Worm (Caenorhabditis elegans) whole organism, L4 larva: Measurements from ENCODE around the gene gcy-29.

Experiments
- D1046.2 ChIP-seq: fragments of 200-800 bp; sonication (Bioruptor generic); IDR thresholded peaks from 2 replicates; pipeline ENCODE4 v1.3.6; 2022; ENCODE audit warnings: missing genetic modification characterization, missing compliant biosample characterization
- F49E8.2 ChIP-seq: sonication (generic microtip); optimal IDR thresholded peaks from 2 replicates; lab custom pipeline; 2016; ENCODE audit warnings: missing compliant biosample characterization, mild to moderate bottlenecking, missing genetic modification characterization, borderline replicate concordance
- ZK337.2 ChIP-seq: fragments of 200-800 bp; sonication (Bioruptor generic); IDR thresholded peaks from 2 replicates; pipeline ENCODE4 v1.3.6; 2022; ENCODE audit warnings: missing genetic modification reagents, missing genetic modification characterization, missing compliant biosample characterization
- aha-1 ChIP-seq: fragments of 150-350 bp; peaks from one replicate; lab custom pipeline; 2014; ENCODE audit warnings: missing biosample characterization, missing genetic modification characterization
- attf-4 ChIP-seq: sonication (generic microtip); optimal IDR thresholded peaks from 3 replicates; lab custom pipeline; 2017; ENCODE audit warnings: missing biosample characterization, missing genetic modification characterization
- ceh-32 ChIP-seq: sonication (generic microtip); optimal IDR thresholded peaks from 2 replicates; lab custom pipeline; 2016; ENCODE audit warnings: mild to moderate bottlenecking, missing genetic modification characterization, missing compliant biosample characterization; ENCODE audit not compliant: poor library complexity
- ceh-44 ChIP-seq: fragments of 200-800 bp; sonication (Bioruptor generic); IDR thresholded peaks from 2 replicates; pipeline ENCODE4 v1.3.6; 2022; ENCODE audit warnings: missing genetic modification reagents, missing genetic modification characterization, missing compliant biosample characterization
- ceh-82 ChIP-seq: sonication (generic microtip); optimal IDR thresholded peaks from 2 replicates; lab custom pipeline; 2017; ENCODE audit warnings: missing biosample characterization, missing genetic modification characterization
- cey-2 ChIP-seq: sonication (generic microtip); optimal IDR thresholded peaks from 3 replicates; lab custom pipeline; 2017; ENCODE audit warnings: missing genetic modification characterization, mild to moderate bottlenecking, missing compliant biosample characterization, antibody characterized with exemption, borderline replicate concordance; ENCODE audit not compliant: insufficient read depth
- ctbp-1 ChIP-seq: fragments of 200-800 bp; sonication (Bioruptor generic); IDR thresholded peaks from 2 replicates; pipeline ENCODE4 v1.3.6; 2022; ENCODE audit warnings: missing genetic modification reagents, missing genetic modification characterization, missing compliant biosample characterization
- daf-19 ChIP-seq: fragments of 200-800 bp; sonication (Bioruptor generic); conservative IDR thresholded peaks from 2 replicates; pipeline ENCODE4 v1.3.6; 2022; ENCODE audit warnings: missing genetic modification characterization, missing compliant biosample characterization
- dmd-9 ChIP-seq: fragments of 200-800 bp; sonication (Bioruptor generic); IDR thresholded peaks from 2 replicates; pipeline ENCODE4 v1.3.6; 2022; ENCODE audit warnings: missing genetic modification reagents, missing genetic modification characterization, missing compliant biosample characterization
- dpl-1 ChIP-seq: fragments of 150-350 bp; optimal IDR thresholded peaks from 2 replicates; lab custom pipeline; 2014; ENCODE audit warnings: missing biosample characterization, missing genetic modification reagents, missing genetic modification characterization
- duxl-1 ChIP-seq: sonication (generic microtip); optimal IDR thresholded peaks from 2 replicates; lab custom pipeline; 2016; ENCODE audit warnings: mild to moderate bottlenecking, missing genetic modification characterization, moderate library complexity, missing compliant biosample characterization; ENCODE audit not compliant: poor library complexity
- egl-27 ChIP-seq: sonication (generic microtip); optimal IDR thresholded peaks from 3 replicates; lab custom pipeline; 2017; ENCODE audit warnings: missing biosample characterization, missing genetic modification reagents, missing genetic modification characterization
- egl-43 ChIP-seq: fragments of 200-800 bp; sonication (Bioruptor generic); IDR thresholded peaks from 2 replicates; pipeline ENCODE4 v1.3.6; 2022; ENCODE audit warnings: missing genetic modification reagents, missing genetic modification characterization, missing compliant biosample characterization
- fkh-10 ChIP-seq: fragments of 150-350 bp; optimal IDR thresholded peaks from 2 replicates; lab custom pipeline; 2014; ENCODE audit warnings: missing biosample characterization, missing genetic modification reagents, missing genetic modification characterization
- gei-8 ChIP-seq: fragments of 200-800 bp; sonication (Bioruptor generic); optimal IDR thresholded peaks from 2 replicates; lab custom pipeline; 2018; ENCODE audit warnings: mild to moderate bottlenecking, missing genetic modification characterization, missing compliant biosample characterization
- hif-1 ChIP-seq, 2 experiments: sonication (generic microtip); optimal IDR thresholded peaks; 2 replicates each; lab custom pipeline; 2016 to 2017; ENCODE audit warnings: missing compliant biosample characterization in 2 of 2, missing genetic modification characterization in 2 of 2, missing genetic modification reagents in 2 of 2, missing genotype in 2 of 2, mild to moderate bottlenecking in 1 of 2
- hmg-1.1 ChIP-seq: fragments of 200-800 bp; sonication (Bioruptor generic); IDR thresholded peaks from 2 replicates; pipeline ENCODE4 v1.3.6; 2022; ENCODE audit warnings: missing genetic modification reagents, missing genetic modification characterization, missing compliant biosample characterization
- lin-1 ChIP-seq: fragments of 200-800 bp; sonication (Bioruptor generic); IDR thresholded peaks from 2 replicates; pipeline ENCODE4 v1.3.6; 2022; ENCODE audit warnings: missing genetic modification reagents, missing genetic modification characterization, missing compliant biosample characterization
- lin-38 ChIP-seq: fragments of 200-800 bp; sonication (Bioruptor generic); IDR thresholded peaks from 2 replicates; pipeline ENCODE4 v1.3.6; 2022; ENCODE audit warnings: missing genetic modification reagents, missing genetic modification characterization, missing compliant biosample characterization
- lir-3 ChIP-seq: sonication (generic microtip); optimal IDR thresholded peaks from 2 replicates; lab custom pipeline; 2016; ENCODE audit warnings: mild to moderate bottlenecking, missing genetic modification characterization, missing compliant biosample characterization
- lsy-2 ChIP-seq, 2 experiments: fragments of 150-350 bp in 1 of 2; sonication (generic microtip) in 1 of 2; optimal IDR thresholded peaks; 2 replicates each; lab custom pipeline; 2014 to 2017; ENCODE audit warnings: missing biosample characterization in 2 of 2, missing genetic modification characterization in 2 of 2
- madf-5 ChIP-seq, 2 experiments: fragments of 200-800 bp; sonication (Bioruptor generic); IDR thresholded peaks; 2 replicates each; pipeline ENCODE4 v1.3.6; 2022; ENCODE audit warnings: missing compliant biosample characterization in 2 of 2, missing genetic modification characterization in 2 of 2
- mdl-1 ChIP-seq, 2 experiments: fragments of 150-350 bp in 1 of 2; sonication (generic microtip) in 1 of 2; optimal IDR thresholded peaks; 2 replicates each; lab custom pipeline; 2014 to 2017; ENCODE audit warnings: missing biosample characterization in 2 of 2, missing genetic modification characterization in 2 of 2
- mdt-29 ChIP-seq: fragments of 200-800 bp; sonication (Bioruptor generic); IDR thresholded peaks from 2 replicates; pipeline ENCODE4 v1.3.6; 2022; ENCODE audit warnings: missing genetic modification reagents, missing genetic modification characterization, missing compliant biosample characterization
- mes-2 ChIP-seq: sonication (generic microtip); optimal IDR thresholded peaks from 2 replicates; lab custom pipeline; 2016; ENCODE audit warnings: missing genotype, mild to moderate bottlenecking, missing genetic modification characterization, missing compliant biosample characterization; ENCODE audit not compliant: poor library complexity, severe bottlenecking
- mxl-2 ChIP-seq: fragments of 200-800 bp; sonication (Bioruptor generic); conservative IDR thresholded peaks from 2 replicates; pipeline ENCODE4 v1.3.6; 2022; ENCODE audit warnings: missing genetic modification reagents, missing genetic modification characterization, missing compliant biosample characterization
- nhr-11 ChIP-seq: fragments of 150-350 bp; optimal IDR thresholded peaks from 2 replicates; lab custom pipeline; 2014; ENCODE audit warnings: missing biosample characterization, missing genetic modification characterization
- nhr-111 ChIP-seq: fragments of 200-800 bp; sonication (Bioruptor generic); optimal IDR thresholded peaks from 2 replicates; lab custom pipeline; 2018; ENCODE audit warnings: mild to moderate bottlenecking, missing genetic modification characterization, missing compliant biosample characterization
- nhr-25 ChIP-seq: sonication (generic microtip); optimal IDR thresholded peaks from 2 replicates; lab custom pipeline; 2017; ENCODE audit warnings: missing genetic modification characterization, mild to moderate bottlenecking, missing compliant biosample characterization, antibody characterized with exemption, moderate library complexity, borderline replicate concordance; ENCODE audit not compliant: insufficient read depth
- nhr-48 ChIP-seq: sonication (generic microtip); optimal IDR thresholded peaks from 2 replicates; lab custom pipeline; 2016; ENCODE audit warnings: mild to moderate bottlenecking, missing genetic modification characterization, missing compliant biosample characterization
- nhr-6 ChIP-seq: fragments of 150-350 bp; optimal IDR thresholded peaks from 2 replicates; lab custom pipeline; 2014; ENCODE audit warnings: missing biosample characterization, missing genetic modification characterization
- nhr-76 ChIP-seq: fragments of 150-350 bp; optimal IDR thresholded peaks from 2 replicates; lab custom pipeline; 2014; ENCODE audit warnings: missing biosample characterization, missing genetic modification characterization
- nhr-77 ChIP-seq: fragments of 150-350 bp; optimal IDR thresholded peaks from 2 replicates; lab custom pipeline; 2014; ENCODE audit warnings: missing biosample characterization, missing genetic modification characterization
- pqm-1 ChIP-seq: sonication (generic microtip); optimal IDR thresholded peaks from 2 replicates; lab custom pipeline; 2017; ENCODE audit warnings: missing biosample characterization, missing genetic modification characterization
- rbr-2 ChIP-seq: sonication (generic microtip); optimal IDR thresholded peaks from 2 replicates; lab custom pipeline; 2016; ENCODE audit warnings: missing genotype, missing genetic modification characterization, missing compliant biosample characterization
- saeg-2 ChIP-seq: fragments of 200-800 bp; sonication (Bioruptor generic); IDR thresholded peaks from 2 replicates; pipeline ENCODE4 v1.3.6; 2022; ENCODE audit warnings: missing genetic modification reagents, missing genetic modification characterization, missing compliant biosample characterization
- snpc-4 ChIP-seq: fragments of 150-350 bp; optimal IDR thresholded peaks from 2 replicates; lab custom pipeline; 2014; ENCODE audit warnings: missing biosample characterization, missing genetic modification characterization
- unc-130 ChIP-seq: sonication (generic microtip); optimal IDR thresholded peaks from 2 replicates; lab custom pipeline; 2016; ENCODE audit warnings: missing genetic modification reagents, missing genetic modification characterization, missing compliant biosample characterization
- vab-7 ChIP-seq: fragments of 200-800 bp; sonication (Bioruptor generic); IDR thresholded peaks from 2 replicates; pipeline ENCODE4 v1.3.6; 2022; ENCODE audit warnings: missing genetic modification reagents, missing genetic modification characterization, missing compliant biosample characterization

gcy-29 gene

ce11 chrII:14569322-14569721 lies 20.7 kb upstream of the gcy-29 start (continued):
- no peak for TF ChIP-seq egl-27 (tag; lab: Kevin White, UChicago)
- no peak for TF ChIP-seq ZK337.2
- 0 out of 2 replicates have a peak, but pooled peaks have one; percentile 51 for TF ChIP-seq ctbp-1 (GFP tag; lab: Robert Waterston, UW)
- peak; percentile 40 for TF ChIP-seq rbr-2
- TF ChIP-seq dpl-1 (GFP tag; lab: Kevin White, UChicago): no peak
- TF ChIP-seq saeg-2 (GFP tag; lab: Robert Waterston, UW): no peak
- TF ChIP-seq nhr-25 (tag; lab: Kevin White, UChicago): no peak
- no peak for TF ChIP-seq attf-4 (tag; lab: Kevin White, UChicago)
- no peak for TF ChIP-seq gei-8
- TF ChIP-seq fkh-10 (GFP tag; lab: Kevin White, UChicago): peak; percentile 10
- TF ChIP-seq aha-1 (tag; lab: Kevin White, UChicago): no peak
- no peak for TF ChIP-seq daf-19
- no peak for TF ChIP-seq mes-2 (tag; lab: Kevin White, UChicago)
- no peak for TF ChIP-seq lin-1
- no peak for TF ChIP-seq duxl-1 (tag; lab: Kevin White, UChicago)
- TF ChIP-seq mxl-2 (GFP tag; lab: Robert Waterston, UW): no peak
- TF ChIP-seq ceh-82 (tag; lab: Kevin White, UChicago): no peak
- TF ChIP-seq cey-2 (tag; lab: Kevin White, UChicago): no peak
- no peak for TF ChIP-seq D1046.2
- TF ChIP-seq egl-43 (GFP tag; lab: Robert Waterston, UW): peak; percentile 63; the same call in 1 of the 2 replicates
- TF ChIP-seq nhr-6 (tag; lab: Kevin White, UChicago): no peak
- TF ChIP-seq dmd-9 (GFP tag; lab: Robert Waterston, UW): no peak

- TF ChIP-seq aha-1 (tag; lab: Kevin White, UChicago) (peak; percentile 68), nhr-111 (GFP tag; lab: Kevin White, UChicago) (no peak)
Observed at ce11 chrII:14567811-14568210, 19.2 kb upstream of the gcy-29 start.

- TF ChIP-seq mes-2 (tag; lab: Kevin White, UChicago) (peak; percentile 71), hmg-1.1 (GFP tag; lab: Robert Waterston, UW) (0 out of 2 replicates have a peak, but pooled peaks have one; percentile 44), madf-5 (GFP tag; IDR thresholded peaks at IDR 0.05; lab: Robert Waterston, UW) (peak in 1 of 2 experiments; percentile 43; a peak in 1 of 4 replicates), hif-1 (tag; optimal IDR thresholded peaks at IDR 0.05; lab: Kevin White, UChicago) (peak in 1 of 2 experiments; percentile 32), nhr-77 (tag; lab: Kevin White, UChicago) (peak; percentile 32), lin-38 (GFP tag; lab: Robert Waterston, UW) (peak; percentile 48), ZK337.2 (peak; percentile 69; the same call in 1 of the 2 replicates), lsy-2 (tag; optimal IDR thresholded peaks at IDR 0.05; lab: Kevin White, UChicago) (peak; percentile 15 to 94), unc-130 (GFP tag; lab: Kevin White, UChicago) (peak; percentile 12)
Observed at ce11 chrII:14563766-14564370, 15.3 kb upstream of the gcy-29 start.

ce11 chrII:14561549-14562115 lies 13.0 kb upstream of the gcy-29 start, which contains the start of gene mog-4:
Gene mog-4, minus strand, starts transcription at chrII:14561599.
- TF ChIP-seq nhr-48 (tag; lab: Kevin White, UChicago) (peak; percentile 87), mdt-29 (peak; percentile 99), pqm-1 (tag; lab: Kevin White, UChicago) (peak; percentile 5), ceh-44 (GFP tag; lab: Robert Waterston, UW) (peak; percentile 99), snpc-4 (tag; lab: Kevin White, UChicago) (peak; percentile 32), mdl-1 (tag; optimal IDR thresholded peaks at IDR 0.05; lab: Kevin White, UChicago) (peak in 1 of 2 experiments; percentile 83), nhr-76 (peak; percentile 43), nhr-11 (tag; lab: Kevin White, UChicago) (peak; percentile 79), daf-19 (peak; percentile 98), ceh-32 (tag; lab: Kevin White, UChicago) (peak; percentile 57), vab-7 (GFP tag; lab: Robert Waterston, UW) (peak; percentile 100), aha-1 (tag; lab: Kevin White, UChicago) (peak; percentile 84), mes-2 (tag; lab: Kevin White, UChicago) (peak; percentile 98), dpl-1 (GFP tag; lab: Kevin White, UChicago) (peak; percentile 79), ctbp-1 (GFP tag; lab: Robert Waterston, UW) (peak; percentile 99), F49E8.2 (tag; lab: Kevin White, UChicago) (peak; percentile 84), gei-8 (peak; percentile 41), fkh-10 (GFP tag; lab: Kevin White, UChicago) (peak; percentile 75), lir-3 (peak; percentile 61)
